Fruit fly (Drosophila melanogaster): ENCODE results near the gene mex1.

mex1 gene

dm6 chr3L:15532368-15533030 is 13.1 kb upstream of the mex1 start (continued):
- TF ChIP-seq CG14667 (GFP tag; IDR thresholded peaks at IDR 0.05) (no peak), disco-r (GFP tag; optimal IDR thresholded peaks at IDR 0.05) (no peak), CG4404 (GFP tag; IDR thresholded peaks at IDR 0.05) (peak; percentile 24; the same call in 1 of the 2 replicates), CG5953 (GFP tag; IDR thresholded peaks at IDR 0.05) (no peak), hth (optimal IDR thresholded peaks at IDR 0.05) (no peak), sob (GFP tag; IDR thresholded peaks at IDR 0.05) (0 out of 2 replicates have a peak, but pooled peaks have one; percentile 34), Dll (GFP tag; IDR thresholded peaks at IDR 0.05; ENCODE audit: partially characterized antibody) (no peak), CG17328 (GFP tag; IDR thresholded peaks at IDR 0.05) (peak; percentile 34; the same call in 1 of the 2 replicates), CG18619 (GFP tag; optimal IDR thresholded peaks at IDR 0.05) (no peak), CG34422 (GFP tag; IDR thresholded peaks at IDR 0.05) (peak; percentile 16; the same call in 1 of the 3 replicates), CG18764 (GFP tag; optimal IDR thresholded peaks at IDR 0.05) (no peak), dysf (GFP tag; IDR thresholded peaks at IDR 0.05) (peak; percentile 68), CG4854 (GFP tag; optimal IDR thresholded peaks at IDR 0.05) (no peak), Hmr (GFP tag; optimal IDR thresholded peaks at IDR 0.05) (no peak), phol (tag; optimal IDR thresholded peaks at IDR 0.05) (peak; percentile 74), CG10321 (GFP tag; IDR thresholded peaks at IDR 0.05) (no peak), CG14441 (GFP tag; IDR thresholded peaks at IDR 0.05) (peak; percentile 63), CG32772 (GFP tag; IDR thresholded peaks at IDR 0.05) (peak; percentile 55; the same call in 1 of the 2 replicates), HLHmδ (GFP tag; optimal IDR thresholded peaks at IDR 0.05) (no peak), al (GFP tag; IDR thresholded peaks at IDR 0.05) (peak; percentile 35; the same call in 1 of the 2 replicates), CG13287 (GFP tag; IDR thresholded peaks at IDR 0.05; ENCODE audit: partially characterized antibody) (peak; percentile 25; the same call in 1 of the 2 replicates), CG10462 (GFP tag; optimal IDR thresholded peaks at IDR 0.05) (no peak), ranshi (GFP tag; IDR thresholded peaks at IDR 0.05) (peak; percentile 68), CG11504 (tag; optimal IDR thresholded peaks at IDR 0.05) (peak; percentile 76), cato (GFP tag; optimal IDR thresholded peaks at IDR 0.05; ENCODE audit: borderline replicate concordance) (no peak), lbe (GFP tag; optimal IDR thresholded peaks at IDR 0.05) (peak; percentile 74), Dp (GFP tag; optimal IDR thresholded peaks at IDR 0.05) (no peak), pb (GFP tag; optimal IDR thresholded peaks at IDR 0.05) (no peak), insv (GFP tag; optimal IDR thresholded peaks at IDR 0.05) (no peak), CG11723 (GFP tag; optimal IDR thresholded peaks at IDR 0.05) (no peak), CG31365 (tag; optimal IDR thresholded peaks at IDR 0.05) (no peak), br (optimal IDR thresholded peaks at IDR 0.05) (no peak), Blimp-1 (GFP tag; optimal IDR thresholded peaks at IDR 0.05) (peak; percentile 34), CG15601 (tag; optimal IDR thresholded peaks at IDR 0.05) (no peak), Ravus (GFP tag; IDR thresholded peaks at IDR 0.05) (no peak), rib (GFP tag; IDR thresholded peaks at IDR 0.05) (0 out of 2 replicates have a peak, but pooled peaks have one; percentile 58), CG15696 (tag; optimal IDR thresholded peaks at IDR 0.05) (no peak), usp (GFP tag; optimal IDR thresholded peaks at IDR 0.05) (no peak), CG1233 (GFP tag; optimal IDR thresholded peaks at IDR 0.05) (peak; percentile 19), Hr3 (GFP tag; optimal IDR thresholded peaks at IDR 0.05) (no peak), CG4617 (GFP tag; optimal IDR thresholded peaks at IDR 0.05; ENCODE audit: borderline replicate concordance) (no peak), tna (GFP tag; IDR thresholded peaks at IDR 0.05; ENCODE audit: partially characterized antibody) (no peak), HHEX (GFP tag; optimal IDR thresholded peaks at IDR 0.05) (no peak), vfl (GFP tag; optimal IDR thresholded peaks at IDR 0.05) (no peak), CG15514 (GFP tag; optimal IDR thresholded peaks at IDR 0.05) (no peak), CG9817 (tag; optimal IDR thresholded peaks at IDR 0.05) (peak; percentile 20), amos (GFP tag; IDR thresholded peaks at IDR 0.05; ENCODE audit: partially characterized antibody) (no peak), jing (GFP tag; optimal IDR thresholded peaks at IDR 0.05) (no peak), CG6791 (GFP tag; IDR thresholded peaks at IDR 0.05; ENCODE audit: partially characterized antibody) (no peak), CG6854 (GFP tag; optimal IDR thresholded peaks at IDR 0.05) (no peak)

All from whole organism, embryonic.